Worm (Caenorhabditis elegans) whole organism, L1 larva: ENCODE measurements around the gene srh-78.

Experiments used
- blmp-1 ChIP-seq: fragments of 150-350 bp; optimal IDR thresholded peaks from 2 replicates; lab custom pipeline; 2014; ENCODE audit warnings: missing biosample characterization, missing genetic modification characterization
- ces-1 ChIP-seq: fragments of 150-350 bp; optimal IDR thresholded peaks from 2 replicates; lab custom pipeline; 2014; ENCODE audit warnings: missing biosample characterization, missing genetic modification reagents, missing genetic modification characterization
- efl-3 ChIP-seq: fragments of 200-800 bp; sonication (Bioruptor generic); optimal IDR thresholded peaks from 2 replicates; lab custom pipeline; 2018; ENCODE audit warnings: mild to moderate bottlenecking, missing genetic modification characterization, missing compliant biosample characterization
- elt-3 ChIP-seq, 6 experiments: fragments of 150-350 bp in 1 of 6; sonication (generic microtip); optimal IDR thresholded peaks; 2 replicates each; lab custom pipeline; 2017 to 2018; ENCODE audit warnings: missing biosample characterization in 6 of 6, missing genetic modification characterization in 6 of 6, inconsistent platforms in 1 of 6
- lin-39 ChIP-seq: fragments of 150-350 bp; optimal IDR thresholded peaks from 2 replicates; lab custom pipeline; 2014; ENCODE audit warnings: missing biosample characterization, missing genetic modification reagents, missing genetic modification characterization
- snpc-4 ChIP-seq: fragments of 150-350 bp; optimal IDR thresholded peaks from 2 replicates; lab custom pipeline; 2014; ENCODE audit warnings: missing biosample characterization, missing genetic modification characterization
- tbx-2 ChIP-seq: sonication (generic microtip); optimal IDR thresholded peaks from 2 replicates; lab custom pipeline; 2016; ENCODE audit warnings: missing genetic modification characterization, missing compliant biosample characterization
- unc-62 ChIP-seq: fragments of 150-350 bp; optimal IDR thresholded peaks from 2 replicates; lab custom pipeline; 2014; ENCODE audit warnings: missing biosample characterization, missing genetic modification reagents, missing genetic modification characterization
- ztf-4 ChIP-seq: fragments of 150-350 bp; optimal IDR thresholded peaks from 2 replicates; lab custom pipeline; 2014; ENCODE audit warnings: missing biosample characterization, missing genetic modification characterization

DNA sequence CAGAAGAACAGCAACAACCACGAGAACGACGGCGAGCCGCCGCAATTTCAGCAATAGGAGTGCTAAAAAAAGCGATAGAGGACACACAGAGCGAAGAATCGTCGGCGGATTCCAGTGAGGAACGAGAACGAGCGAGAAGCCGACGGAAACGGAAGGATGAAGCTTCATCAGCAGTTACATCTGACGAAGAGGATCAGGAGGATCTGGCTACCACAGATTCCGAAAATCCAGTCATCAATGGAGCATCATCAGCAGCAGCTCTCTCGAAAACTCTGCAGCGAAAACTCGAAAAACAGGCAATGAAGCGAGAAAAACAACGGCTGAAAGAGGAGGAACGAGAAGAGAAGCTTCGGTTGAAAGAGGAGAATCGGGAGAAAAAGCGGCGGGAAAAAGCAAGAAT lies 27.5 kb upstream of the srh-78 start:
- TF ChIP-seq ces-1 (no peak), efl-3 (GFP tag; lab: Kevin White, UChicago) (no peak), tbx-2 (tag; lab: Kevin White, UChicago) (no peak), ztf-4 (tag; lab: Kevin White, UChicago) (no peak), snpc-4 (no peak), elt-3 (tag; optimal IDR thresholded peaks at IDR 0.05; lab: Kevin White, UChicago) (no peak), lin-39 (no peak), unc-62 (no peak), blmp-1 (tag; lab: Kevin White, UChicago) (no peak)
